Worm (Caenorhabditis elegans) whole organism, midembryonic: ENCODE data around the gene fbxb-104.
"Not testable (repeated sequence)": the region's sequence is repeated elsewhere in the genome, so short reads cannot be mapped to it uniquely, and the experiment has no call there.

Experiments used
- T22C8.4 ChIP-seq: fragments of 200-800 bp; sonication (Bioruptor generic); IDR thresholded peaks from 2 replicates; pipeline ENCODE4 v1.3.6; 2022; ENCODE audit warnings: missing genetic modification characterization, missing compliant biosample characterization
- cog-1 ChIP-seq: sonication (generic microtip); optimal IDR thresholded peaks from 2 replicates; lab custom pipeline; 2016; ENCODE audit warnings: missing genetic modification characterization, missing compliant biosample characterization
- flt-1 ChIP-seq: fragments of 200-800 bp; sonication (Bioruptor generic); IDR thresholded peaks from 2 replicates; pipeline ENCODE4 v1.3.6; 2022; ENCODE audit warnings: missing genetic modification characterization, missing compliant biosample characterization
- klf-2 ChIP-seq: fragments of 200-800 bp; sonication (Bioruptor generic); conservative IDR thresholded peaks from 2 replicates; pipeline ENCODE4 v1.3.6; 2022; ENCODE audit warnings: missing genetic modification reagents, missing genetic modification characterization, missing compliant biosample characterization
- med-1 ChIP-seq: sonication (generic microtip); optimal IDR thresholded peaks from 2 replicates; lab custom pipeline; 2017; ENCODE audit warnings: missing genetic modification characterization, mild to moderate bottlenecking, missing compliant biosample characterization, antibody characterized with exemption, missing genetic modification reagents; ENCODE audit not compliant: insufficient read depth
- ref-1 ChIP-seq: fragments of 200-800 bp; sonication (Bioruptor generic); conservative IDR thresholded peaks from 2 replicates; pipeline ENCODE4 v1.3.6; 2022; ENCODE audit warnings: missing genetic modification reagents, missing genetic modification characterization, missing compliant biosample characterization
- tab-1 ChIP-seq: fragments of 200-800 bp; sonication (Bioruptor generic); IDR thresholded peaks from 2 replicates; pipeline ENCODE4 v1.3.6; 2022; ENCODE audit warnings: missing genetic modification characterization, missing compliant biosample characterization
- ztf-23 ChIP-seq: fragments of 200-800 bp; sonication (Bioruptor generic); IDR thresholded peaks from 2 replicates; pipeline ENCODE4 v1.3.6; 2022; ENCODE audit warnings: missing genetic modification reagents, missing genetic modification characterization, missing compliant biosample characterization
- ztf-29 ChIP-seq: fragments of 200-800 bp; sonication (Bioruptor generic); IDR thresholded peaks from 2 replicates; pipeline ENCODE4 v1.3.6; 2022; ENCODE audit warnings: missing genetic modification reagents, missing genetic modification characterization, missing compliant biosample characterization

fbxb-104 gene

ce11 chrII:3458209-3458608, 18.9 kb downstream of the fbxb-104 start, which contains the start of the genes C16C8.26 and C16C8.19:
C16C8.26 (minus strand) TSS chrII:3458309.
C16C8.19 (plus strand) TSS chrII:3458487.
- TF ChIP-seq flt-1 (GFP tag; lab: Robert Waterston, UW): no peak
- TF ChIP-seq tab-1 (GFP tag; lab: Robert Waterston, UW): no peak
- no peak for TF ChIP-seq ztf-23 (GFP tag; lab: Robert Waterston, UW)
- no peak for TF ChIP-seq cog-1
- no peak for TF ChIP-seq klf-2
- no peak for TF ChIP-seq T22C8.4

DNA sequence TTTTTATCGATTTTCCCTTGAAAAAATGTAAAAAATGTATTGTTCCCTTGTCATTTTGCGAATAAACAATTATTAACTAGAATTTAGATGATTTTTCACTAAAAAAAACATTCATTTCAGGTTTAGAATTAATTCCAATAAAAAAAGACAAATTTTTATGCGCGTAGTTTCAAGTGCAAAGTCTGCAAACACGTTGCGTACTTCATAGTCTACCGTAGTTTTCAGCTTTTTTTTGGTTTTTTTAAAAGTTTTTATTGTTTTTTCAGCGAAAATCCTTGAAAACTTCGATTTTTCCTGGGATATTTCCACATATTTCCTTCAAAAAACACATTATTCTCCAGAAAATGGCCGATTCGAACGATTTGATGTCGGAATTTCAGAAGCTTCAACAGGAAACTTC, 23.6 kb downstream of the fbxb-104 start, which contains the start of gene C16C8.11:
Gene C16C8.11 (plus strand): TSS at position 188 of the 400 bp plus-strand sequence.
- TF ChIP-seq tab-1 (GFP tag; lab: Robert Waterston, UW) (no peak), flt-1 (GFP tag; lab: Robert Waterston, UW) (no peak), ztf-23 (GFP tag; lab: Robert Waterston, UW) (no peak), T22C8.4 (no peak), ref-1 (GFP tag; lab: Robert Waterston, UW) (no peak), med-1 (GFP tag; lab: Kevin White, UChicago) (no peak), ztf-29 (no peak), cog-1 (no peak), klf-2 (no peak)

ce11 chrII:3452421-3452820, 24.6 kb downstream of the fbxb-104 start, which contains the start of gene C16C8.12:
C16C8.12 (plus strand) TSS chrII:3452721.
- TF ChIP-seq tab-1 (GFP tag; lab: Robert Waterston, UW): no peak
- no peak for TF ChIP-seq ztf-29
- no peak for TF ChIP-seq ref-1 (GFP tag; lab: Robert Waterston, UW)
- no peak for TF ChIP-seq T22C8.4
- TF ChIP-seq ztf-23 (GFP tag; lab: Robert Waterston, UW): no peak
- TF ChIP-seq cog-1: no peak
- no peak for TF ChIP-seq med-1 (GFP tag; lab: Kevin White, UChicago)
- no peak for TF ChIP-seq klf-2
- no peak for TF ChIP-seq flt-1 (GFP tag; lab: Robert Waterston, UW)

DNA sequence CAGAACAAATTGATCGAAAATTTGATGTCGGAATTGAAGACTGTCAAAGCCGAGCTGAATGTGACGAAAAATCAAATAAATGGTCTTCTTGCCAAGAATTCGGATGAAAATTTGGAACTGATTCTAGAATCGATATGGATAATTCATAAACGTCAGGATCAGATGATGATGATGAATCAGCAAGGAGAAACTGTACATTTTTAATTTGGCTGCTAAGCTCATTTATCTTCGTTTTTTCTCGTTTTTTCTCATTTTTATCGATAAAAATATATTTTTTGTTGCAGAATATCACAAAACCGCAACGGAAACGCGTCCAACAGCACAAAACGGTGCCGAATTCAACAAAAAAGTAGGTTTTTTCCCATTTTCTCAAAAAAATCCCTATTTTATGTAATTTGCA, 27.6 kb downstream of the fbxb-104 start, which contains the start of gene C16C8.14:
Gene C16C8.14 (plus strand): TSS at position 301 of the 400 bp plus-strand sequence.
- TF ChIP-seq flt-1 (GFP tag; lab: Robert Waterston, UW); ref-1 (GFP tag; lab: Robert Waterston, UW); med-1 (GFP tag; lab: Kevin White, UChicago): not testable (repeated sequence)

DNA sequence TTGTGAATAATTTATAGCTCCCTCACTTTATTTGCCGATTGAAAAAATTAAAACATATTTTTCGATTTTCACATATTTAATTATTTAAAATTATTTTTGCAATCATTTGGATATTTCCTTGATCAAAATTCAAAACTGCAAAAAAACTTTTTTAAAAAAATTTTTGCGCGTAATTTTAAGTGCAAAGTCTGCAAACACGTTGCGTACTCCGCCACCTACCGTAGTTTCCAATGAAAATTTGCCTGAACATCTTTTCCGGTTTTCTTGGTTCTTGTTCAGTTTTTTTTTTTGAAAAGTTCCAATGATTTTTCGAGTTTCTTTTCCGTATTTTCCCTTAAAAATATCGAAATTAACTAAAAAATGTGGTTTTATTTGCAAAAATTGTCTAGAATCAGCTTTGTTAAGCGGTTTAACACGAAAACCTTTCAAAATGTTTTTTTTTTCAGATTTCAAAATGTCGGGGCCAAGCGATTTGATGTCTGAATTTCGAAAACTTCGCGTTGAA, 28.2 kb downstream of the fbxb-104 start, which contains the start of gene C16C8.25:
Gene C16C8.25 (plus strand): TSS at position 455 of the 505 bp plus-strand sequence.
- TF ChIP-seq ztf-23 (GFP tag; lab: Robert Waterston, UW): no peak
- no peak for TF ChIP-seq cog-1
- no peak for TF ChIP-seq tab-1 (GFP tag; lab: Robert Waterston, UW)
- no peak for TF ChIP-seq klf-2
- no peak for TF ChIP-seq ztf-29
- no peak for TF ChIP-seq ref-1 (GFP tag; lab: Robert Waterston, UW)
- TF ChIP-seq flt-1 (GFP tag; lab: Robert Waterston, UW): no peak
- TF ChIP-seq T22C8.4: no peak
- TF ChIP-seq med-1 (GFP tag; lab: Kevin White, UChicago): no peak

ce11 chrII:3447906-3448305, 29.2 kb downstream of the fbxb-104 start, which contains the start of gene C16C8.21:
C16C8.21 (plus strand) TSS chrII:3448206.
- TF ChIP-seq tab-1 (GFP tag; lab: Robert Waterston, UW) (no peak), ztf-23 (GFP tag; lab: Robert Waterston, UW) (no peak), ztf-29 (no peak), med-1 (GFP tag; lab: Kevin White, UChicago) (no peak), ref-1 (GFP tag; lab: Robert Waterston, UW) (no peak), flt-1 (GFP tag; lab: Robert Waterston, UW) (no peak)

ce11 chrII:3446647-3447046, 30.4 kb downstream of the fbxb-104 start, which contains the start of the genes C16C8.20 and gldi-6:
C16C8.20 (plus strand) TSS chrII:3446947.
gldi-6 (plus strand) TSS chrII:3446947.
- TF ChIP-seq T22C8.4: no peak
- no peak for TF ChIP-seq ztf-29
- no peak for TF ChIP-seq med-1 (GFP tag; lab: Kevin White, UChicago)
- no peak for TF ChIP-seq cog-1
- no peak for TF ChIP-seq ref-1 (GFP tag; lab: Robert Waterston, UW)
- no peak for TF ChIP-seq flt-1 (GFP tag; lab: Robert Waterston, UW)
- no peak for TF ChIP-seq tab-1 (GFP tag; lab: Robert Waterston, UW)

ce11 chrII:3445285-3445806, 31.7 kb downstream of the fbxb-104 start, which contains the start of the genes C16C8.5 and C16C8.16:
C16C8.5 (minus strand) TSS chrII:3445385.
C16C8.16 (plus strand) TSS chrII:3445756.
- TF ChIP-seq ref-1 (GFP tag; lab: Robert Waterston, UW): no peak
- TF ChIP-seq ztf-23 (GFP tag; lab: Robert Waterston, UW): no peak
- no peak for TF ChIP-seq ztf-29
- TF ChIP-seq T22C8.4: no peak
- TF ChIP-seq cog-1: no peak
- TF ChIP-seq klf-2: no peak
- TF ChIP-seq tab-1 (GFP tag; lab: Robert Waterston, UW): no peak
- no peak for TF ChIP-seq flt-1 (GFP tag; lab: Robert Waterston, UW)
- no peak for TF ChIP-seq med-1 (GFP tag; lab: Kevin White, UChicago)

DNA sequence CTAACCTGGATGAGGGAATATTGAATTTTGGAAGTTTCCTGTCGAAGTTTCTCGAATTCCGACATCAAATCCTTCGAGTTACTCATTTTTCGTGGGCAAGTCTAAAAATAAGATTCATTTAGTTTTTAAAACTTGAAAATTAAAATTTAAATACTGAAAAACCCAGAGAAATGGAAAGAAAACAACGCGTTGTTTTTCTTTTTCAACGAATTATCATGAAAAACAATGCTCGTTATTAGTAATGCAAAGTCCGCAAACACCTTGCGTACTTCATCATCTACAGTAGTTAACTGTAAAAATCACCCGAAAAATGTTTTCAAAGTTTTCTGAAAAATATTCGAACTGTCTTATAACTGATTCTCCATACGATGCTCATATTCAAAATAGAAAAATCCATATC, 32.8 kb downstream of the fbxb-104 start, which contains the start of gene C16C8.4:
Gene C16C8.4 (minus strand): TSS at position 101 of the 400 bp plus-strand sequence.
- TF ChIP-seq med-1 (GFP tag; lab: Kevin White, UChicago): no peak
- no peak for TF ChIP-seq klf-2
- no peak for TF ChIP-seq ref-1 (GFP tag; lab: Robert Waterston, UW)

ce11 chrII:3443154-3443553, 33.9 kb downstream of the fbxb-104 start, which contains the start of gene C16C8.22:
C16C8.22 (minus strand) TSS chrII:3443254.
- TF ChIP-seq ref-1 (GFP tag; lab: Robert Waterston, UW): no peak
- TF ChIP-seq med-1 (GFP tag; lab: Kevin White, UChicago): no peak
- no peak for TF ChIP-seq T22C8.4
- TF ChIP-seq flt-1 (GFP tag; lab: Robert Waterston, UW): no peak
- no peak for TF ChIP-seq ztf-29
- no peak for TF ChIP-seq ztf-23 (GFP tag; lab: Robert Waterston, UW)
- TF ChIP-seq cog-1: no peak
- no peak for TF ChIP-seq klf-2
- no peak for TF ChIP-seq tab-1 (GFP tag; lab: Robert Waterston, UW)
